Fruit fly (Drosophila melanogaster): ENCODE results near the gene CG17260.

The CG17260 gene

DNA sequence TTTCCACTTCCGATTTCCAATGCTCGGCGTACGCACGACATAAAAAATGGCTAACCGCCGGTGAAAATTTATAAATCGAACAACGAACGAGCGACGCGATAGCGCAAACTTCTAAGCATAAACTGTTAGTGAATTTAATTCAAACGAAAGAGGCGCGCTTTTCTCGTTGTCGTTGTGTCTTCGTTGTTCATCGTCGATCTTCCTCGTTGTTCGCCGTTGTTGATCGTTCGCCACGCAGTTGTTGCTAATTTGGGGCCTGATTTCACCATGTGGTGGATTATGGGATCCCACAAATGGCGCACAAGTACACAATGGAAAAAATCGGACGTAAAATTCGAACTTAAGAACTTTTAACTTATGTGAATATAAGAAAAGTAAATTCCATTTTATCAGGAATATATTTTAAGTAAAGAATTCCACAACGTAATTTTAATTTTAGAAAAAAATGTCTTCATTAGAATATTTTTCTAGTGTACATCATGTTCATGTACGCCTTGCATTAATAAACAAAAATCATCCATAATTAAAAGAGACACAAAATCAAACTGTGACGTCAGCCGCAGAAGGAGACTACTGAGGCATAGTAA is 49.4 kb downstream of the CG17260 start (continued):
- TF ChIP-seq CG11504 (tag; optimal IDR thresholded peaks at IDR 0.05) (peak; percentile 83), Oli (tag; optimal IDR thresholded peaks at IDR 0.05) (peak; percentile 72), Atf6 (GFP tag; IDR thresholded peaks at IDR 0.05) (peak; percentile 79), en (GFP tag; optimal IDR thresholded peaks at IDR 0.05) (no peak), CG8388 (GFP tag; optimal IDR thresholded peaks at IDR 0.05) (peak; percentile 49), ab (GFP tag; optimal IDR thresholded peaks at IDR 0.05) (no peak), CrebB (tag; optimal IDR thresholded peaks at IDR 0.05) (peak; percentile 63), Deaf1 (tag; optimal IDR thresholded peaks at IDR 0.05) (peak; percentile 94), hth (optimal IDR thresholded peaks at IDR 0.05) (no peak), CoRest (tag; optimal IDR thresholded peaks at IDR 0.05) (peak; percentile 77), Antp (GFP tag; optimal IDR thresholded peaks at IDR 0.05) (peak; percentile 6), gfzf (GFP tag; optimal IDR thresholded peaks at IDR 0.05) (no peak), CG33213 (GFP tag; optimal IDR thresholded peaks at IDR 0.05) (peak; percentile 11), CG1792 (GFP tag; optimal IDR thresholded peaks at IDR 0.05) (no peak), disco-r (GFP tag; optimal IDR thresholded peaks at IDR 0.05) (no peak), CG18599 (GFP tag; optimal IDR thresholded peaks at IDR 0.05) (peak; percentile 81), CG13287 (GFP tag; IDR thresholded peaks at IDR 0.05; ENCODE audit: partially characterized antibody) (no peak), CG8944 (GFP tag; optimal IDR thresholded peaks at IDR 0.05) (peak; percentile 7), CG3995 (GFP tag; optimal IDR thresholded peaks at IDR 0.05) (no peak), CG6813 (GFP tag; optimal IDR thresholded peaks at IDR 0.05) (peak; percentile 37), mld (GFP tag; IDR thresholded peaks at IDR 0.05; ENCODE audit: partially characterized antibody) (no peak), zfh2 (GFP tag; optimal IDR thresholded peaks at IDR 0.05) (peak; percentile 22), CG1024 (GFP tag; IDR thresholded peaks at IDR 0.05) (no peak), CG12942 (GFP tag; optimal IDR thresholded peaks at IDR 0.05) (peak; percentile 49), fd64A (GFP tag; optimal IDR thresholded peaks at IDR 0.05) (no peak), CG10274 (GFP tag; optimal IDR thresholded peaks at IDR 0.05) (peak; percentile 12), crol (GFP tag; IDR thresholded peaks at IDR 0.05) (no peak), fu2 (GFP tag; optimal IDR thresholded peaks at IDR 0.05) (peak; percentile 23), E2f1 (GFP tag; IDR thresholded peaks at IDR 0.05) (peak; percentile 63), Hr39 (optimal IDR thresholded peaks at IDR 0.05) (no peak), CG3281 (GFP tag; optimal IDR thresholded peaks at IDR 0.05) (peak; percentile 74), CG13424 (tag; optimal IDR thresholded peaks at IDR 0.05) (peak; percentile 78), otp (GFP tag; IDR thresholded peaks at IDR 0.05) (no peak), knrl (GFP tag; IDR thresholded peaks at IDR 0.05; ENCODE audit: partially characterized antibody) (no peak), oc (tag; optimal IDR thresholded peaks at IDR 0.05) (no peak), CG17385 (GFP tag; optimal IDR thresholded peaks at IDR 0.05) (peak; percentile 68), dmrt11E (tag; optimal IDR thresholded peaks at IDR 0.05) (no peak), CG10209 (GFP tag; optimal IDR thresholded peaks at IDR 0.05) (peak; percentile 66), CG7271 (tag; optimal IDR thresholded peaks at IDR 0.05) (no peak), Lim3 (GFP tag; IDR thresholded peaks at IDR 0.05) (no peak), ara (GFP tag; IDR thresholded peaks at IDR 0.05) (no peak), Doc2 (GFP tag; IDR thresholded peaks at IDR 0.05) (no peak), Hr3 (GFP tag; optimal IDR thresholded peaks at IDR 0.05) (peak; percentile 58), Ssrp (tag; optimal IDR thresholded peaks at IDR 0.05) (peak; percentile 43), CG17186 (GFP tag; optimal IDR thresholded peaks at IDR 0.05) (no peak), CG6791 (GFP tag; IDR thresholded peaks at IDR 0.05; ENCODE audit: partially characterized antibody) (no peak), pum (GFP tag; optimal IDR thresholded peaks at IDR 0.05) (peak; percentile 16), CG12769 (tag; optimal IDR thresholded peaks at IDR 0.05) (peak; percentile 68), Sry-δ (GFP tag; optimal IDR thresholded peaks at IDR 0.05) (peak; percentile 4), CG6272 (GFP tag; IDR thresholded peaks at IDR 0.05) (0 out of 2 replicates have a peak, but pooled peaks have one; percentile 31), NfI (GFP tag; optimal IDR thresholded peaks at IDR 0.05) (peak; percentile 48)

Data from whole organism, embryonic.